Worm (Caenorhabditis elegans) whole organism, L3 larva: ENCODE measurements around the gene C30F2.4.
A peak's percentile ranks its signal among the peaks of the same experiment; 100 is the strongest.

Source experiments
- R02D3.7 ChIP-seq: fragments of 150-350 bp; optimal IDR thresholded peaks from 2 replicates; lab custom pipeline; 2014; ENCODE audit warnings: missing biosample characterization, missing genetic modification characterization
- ZK546.5 ChIP-seq: sonication (generic microtip); optimal IDR thresholded peaks from 2 replicates; lab custom pipeline; 2017; ENCODE audit warnings: missing biosample characterization, missing genetic modification characterization
- aly-2 ChIP-seq: fragments of 150-350 bp; optimal IDR thresholded peaks from 2 replicates; lab custom pipeline; 2014; ENCODE audit warnings: missing biosample characterization, missing genetic modification characterization
- ama-1 ChIP-seq: fragments of 150-350 bp; optimal IDR thresholded peaks from 2 replicates; lab custom pipeline; 2018
- ceh-16 ChIP-seq: sonication (generic microtip); optimal IDR thresholded peaks from 2 replicates; lab custom pipeline; 2017; ENCODE audit warnings: missing biosample characterization, missing genetic modification characterization
- ceh-82 ChIP-seq: fragments of 150-350 bp; optimal IDR thresholded peaks from 2 replicates; lab custom pipeline; 2014; ENCODE audit warnings: missing biosample characterization, missing genetic modification characterization
- ceh-9 ChIP-seq: sonication (generic microtip); optimal IDR thresholded peaks from 2 replicates; lab custom pipeline; 2018; ENCODE audit warnings: missing biosample characterization, missing genetic modification characterization
- daf-12 ChIP-seq: fragments of 150-350 bp; optimal IDR thresholded peaks from 2 replicates; lab custom pipeline; 2014; ENCODE audit warnings: missing biosample characterization, missing genetic modification reagents, missing genetic modification characterization
- egl-27 ChIP-seq: sonication (generic microtip); optimal IDR thresholded peaks from 4 replicates; lab custom pipeline; 2017; ENCODE audit warnings: missing biosample characterization, missing genetic modification reagents, missing genetic modification characterization
- egl-5 ChIP-seq: fragments of 150-350 bp; optimal IDR thresholded peaks from 2 replicates; lab custom pipeline; 2017; ENCODE audit warnings: missing biosample characterization, missing genetic modification reagents, missing genetic modification characterization, inconsistent platforms
- elt-1 ChIP-seq: fragments of 150-350 bp; optimal IDR thresholded peaks from 2 replicates; lab custom pipeline; 2014; ENCODE audit warnings: missing biosample characterization, missing genetic modification characterization
- elt-2 ChIP-seq: sonication (generic microtip); optimal IDR thresholded peaks from 2 replicates; lab custom pipeline; 2016; ENCODE audit warnings: missing genetic modification reagents, mild to moderate bottlenecking, missing genetic modification characterization, missing compliant biosample characterization
- elt-3 ChIP-seq, 3 experiments: fragments of 150-350 bp in 1 of 3; sonication (generic microtip) in 2 of 3; optimal IDR thresholded peaks; 2 replicates in 2 of 3; 4 replicates in 1 of 3; lab custom pipeline; 2014 to 2017; ENCODE audit warnings: missing biosample characterization in 3 of 3, missing genetic modification characterization in 3 of 3
- eor-1 ChIP-seq, 2 experiments: fragments of 150-350 bp; optimal IDR thresholded peaks; 2 replicates each; lab custom pipeline; 2014 to 2018; ENCODE audit warnings: missing biosample characterization in 2 of 2, missing genetic modification characterization in 2 of 2
- fkh-10 ChIP-seq: sonication (generic microtip); optimal IDR thresholded peaks from 2 replicates; lab custom pipeline; 2017; ENCODE audit warnings: missing biosample characterization, missing genetic modification reagents, missing genetic modification characterization
- fkh-2 ChIP-seq: fragments of 150-350 bp; optimal IDR thresholded peaks from 2 replicates; lab custom pipeline; 2014; ENCODE audit warnings: missing biosample characterization, missing genetic modification reagents, missing genetic modification characterization
- hmg-11 ChIP-seq: sonication (generic microtip); optimal IDR thresholded peaks from 2 replicates; lab custom pipeline; 2016; ENCODE audit warnings: missing genetic modification characterization, missing compliant biosample characterization
- jun-1 ChIP-seq: fragments of 150-350 bp; optimal IDR thresholded peaks from 2 replicates; lab custom pipeline; 2014; ENCODE audit warnings: missing biosample characterization, missing genetic modification reagents, missing genetic modification characterization
- lin-15B ChIP-seq: fragments of 150-350 bp; optimal IDR thresholded peaks from 2 replicates; lab custom pipeline; 2014; ENCODE audit warnings: missing biosample characterization, missing genetic modification characterization
- lin-39 ChIP-seq: fragments of 150-350 bp; optimal IDR thresholded peaks from 2 replicates; lab custom pipeline; 2018; ENCODE audit warnings: missing biosample characterization, missing genetic modification reagents, missing genetic modification characterization
- lsy-12 ChIP-seq: sonication (generic microtip); optimal IDR thresholded peaks from 2 replicates; lab custom pipeline; 2016; ENCODE audit warnings: mild to moderate bottlenecking, missing genetic modification characterization, missing compliant biosample characterization
- mml-1 ChIP-seq: fragments of 150-350 bp; sonication (generic microtip); optimal IDR thresholded peaks from 3 replicates; lab custom pipeline; 2014; ENCODE audit warnings: missing biosample characterization, missing genetic modification characterization
- nfya-1 ChIP-seq: sonication (generic microtip); optimal IDR thresholded peaks from 2 replicates; lab custom pipeline; 2017; ENCODE audit warnings: missing genetic modification characterization, mild to moderate bottlenecking, missing compliant biosample characterization, antibody characterized with exemption, moderate library complexity; ENCODE audit not compliant: insufficient read depth
- nhr-11 ChIP-seq: fragments of 150-350 bp; optimal IDR thresholded peaks from 2 replicates; lab custom pipeline; 2014; ENCODE audit warnings: missing biosample characterization, missing genetic modification characterization
- nhr-12 ChIP-seq: fragments of 150-350 bp; optimal IDR thresholded peaks from 2 replicates; lab custom pipeline; 2014; ENCODE audit warnings: missing biosample characterization, missing genetic modification characterization
- nhr-23 ChIP-seq: fragments of 150-350 bp; optimal IDR thresholded peaks from 2 replicates; lab custom pipeline; 2014; ENCODE audit warnings: missing biosample characterization, missing genetic modification reagents, missing genetic modification characterization
- nhr-237 ChIP-seq: fragments of 150-350 bp; optimal IDR thresholded peaks from 2 replicates; lab custom pipeline; 2014; ENCODE audit warnings: missing biosample characterization, missing genetic modification characterization
- nhr-25 ChIP-seq: sonication (generic microtip); optimal IDR thresholded peaks from 2 replicates; lab custom pipeline; 2017; ENCODE audit warnings: missing biosample characterization, missing genetic modification characterization
- nhr-28 ChIP-seq: fragments of 150-350 bp; optimal IDR thresholded peaks from 2 replicates; lab custom pipeline; 2014; ENCODE audit warnings: missing biosample characterization, missing genetic modification characterization
- nhr-67 ChIP-seq: fragments of 150-350 bp; optimal IDR thresholded peaks from 2 replicates; lab custom pipeline; 2014; ENCODE audit warnings: missing biosample characterization, missing genetic modification characterization
- nhr-76 ChIP-seq: fragments of 150-350 bp; sonication (generic microtip); optimal IDR thresholded peaks from 5 replicates; lab custom pipeline; 2014; ENCODE audit warnings: missing biosample characterization, missing genetic modification characterization
- nhr-77 ChIP-seq: fragments of 150-350 bp; optimal IDR thresholded peaks from 2 replicates; lab custom pipeline; 2014; ENCODE audit warnings: missing biosample characterization, missing genetic modification characterization
- pha-4 ChIP-seq: fragments of 150-350 bp; optimal IDR thresholded peaks from 2 replicates; lab custom pipeline; 2014; ENCODE audit warnings: missing biosample characterization, missing genetic modification reagents, missing genetic modification characterization
- pqm-1 ChIP-seq: fragments of 150-350 bp; optimal IDR thresholded peaks from 2 replicates; lab custom pipeline; 2017; ENCODE audit warnings: missing biosample characterization, missing genetic modification characterization, inconsistent platforms
- sea-2 ChIP-seq: fragments of 150-350 bp; sonication (generic microtip); optimal IDR thresholded peaks from 4 replicates; lab custom pipeline; 2014; ENCODE audit warnings: missing biosample characterization, missing genetic modification reagents, missing genetic modification characterization
- skn-1 ChIP-seq: fragments of 150-350 bp; optimal IDR thresholded peaks from 2 replicates; lab custom pipeline; 2014; ENCODE audit warnings: missing biosample characterization, missing genetic modification characterization
- tbx-2 ChIP-seq: sonication (generic microtip); optimal IDR thresholded peaks from 2 replicates; lab custom pipeline; 2016; ENCODE audit warnings: mild to moderate bottlenecking, missing genetic modification characterization, missing compliant biosample characterization
- ztf-11 ChIP-seq: fragments of 150-350 bp; optimal IDR thresholded peaks from 2 replicates; lab custom pipeline; 2014; ENCODE audit warnings: missing biosample characterization, missing genetic modification characterization
- ztf-4 ChIP-seq: fragments of 150-350 bp; optimal IDR thresholded peaks from 2 replicates; lab custom pipeline; 2014; ENCODE audit warnings: missing biosample characterization, missing genetic modification characterization

The C30F2.4 gene

DNA sequence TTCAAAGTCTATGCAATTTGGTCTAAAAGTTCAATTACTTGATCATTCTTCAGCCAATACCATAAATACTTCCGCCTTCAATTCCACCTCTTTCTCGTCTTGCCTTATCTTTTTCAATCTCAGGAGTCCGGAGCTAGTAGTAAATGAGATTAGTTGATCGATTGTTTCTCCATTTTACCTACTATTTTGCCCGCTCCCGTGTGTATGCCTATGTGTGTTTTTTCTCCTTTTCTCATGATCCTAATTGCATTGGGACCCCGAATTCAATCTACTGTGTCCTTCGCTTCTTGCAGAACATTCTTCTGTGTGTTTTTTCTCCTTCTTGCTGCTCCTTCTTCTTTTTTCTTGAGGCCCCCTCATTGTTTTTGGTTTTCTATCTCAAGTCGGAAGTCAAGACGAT, 39.9 kb upstream of the C30F2.4 start:
- TF ChIP-seq nhr-67 (tag; lab: Kevin White, UChicago) (no peak), nhr-12 (no peak), nhr-76 (no peak), elt-3 (tag; optimal IDR thresholded peaks at IDR 0.05; lab: Kevin White, UChicago) (no peak), lsy-12 (no peak), nhr-77 (tag; lab: Kevin White, UChicago) (no peak), jun-1 (tag; lab: Kevin White, UChicago) (no peak), ZK546.5 (tag; lab: Kevin White, UChicago) (no peak), egl-27 (tag; lab: Kevin White, UChicago) (no peak), fkh-10 (GFP tag; lab: Kevin White, UChicago) (peak; percentile 62), lin-39 (tag; lab: Kevin White, UChicago) (peak; percentile 1)

DNA sequence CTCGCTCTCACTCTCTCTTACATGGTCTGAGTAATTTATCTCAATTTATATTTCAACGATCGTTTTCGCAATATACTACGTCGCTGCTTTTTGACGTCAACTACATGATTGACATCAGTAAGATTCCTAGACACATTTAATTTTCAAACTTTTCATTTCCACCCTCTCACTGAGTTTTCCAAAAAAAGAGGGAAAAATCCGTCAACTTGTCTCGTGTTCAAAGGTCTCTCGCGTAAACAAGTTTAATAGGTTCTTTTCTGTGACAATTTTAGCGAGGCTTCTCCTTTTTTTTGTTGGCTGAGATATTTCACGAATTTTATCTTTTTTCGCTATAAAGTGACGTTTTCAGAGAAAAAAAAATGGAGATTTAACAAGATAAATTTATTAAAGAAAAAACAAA, 37.6 kb upstream of the C30F2.4 start:
- no peak for TF ChIP-seq skn-1 (tag; lab: Kevin White, UChicago)
- peak; percentile 10 for TF ChIP-seq fkh-10 (GFP tag; lab: Kevin White, UChicago)
- TF ChIP-seq, all 47 proteins: peak for 1

DNA sequence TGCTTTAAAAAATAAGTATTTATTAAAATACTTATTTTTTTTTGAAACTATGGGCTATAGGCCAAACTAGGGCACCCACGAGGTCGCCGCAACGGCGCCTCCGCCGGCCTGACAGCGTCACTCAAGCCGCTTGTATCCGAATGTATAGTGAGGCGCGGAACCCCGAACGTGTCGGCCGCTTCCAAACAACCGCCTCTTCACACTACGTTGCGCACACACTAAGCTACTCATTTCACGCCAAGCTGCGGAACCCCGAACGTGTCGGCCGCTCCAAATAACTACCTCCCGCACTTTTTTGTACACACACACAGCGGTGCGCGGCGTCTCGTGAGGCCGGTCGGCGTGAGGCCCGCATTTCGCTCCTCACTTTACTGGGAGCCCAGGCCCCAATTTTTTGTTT, 36.6 kb upstream of the C30F2.4 start:
- TF ChIP-seq egl-27 (tag; lab: Kevin White, UChicago) (no peak), nhr-12 (no peak), nfya-1 (tag; lab: Kevin White, UChicago) (no peak), fkh-10 (GFP tag; lab: Kevin White, UChicago) (no peak), aly-2 (tag; lab: Kevin White, UChicago) (no peak), skn-1 (tag; lab: Kevin White, UChicago) (no peak)

DNA sequence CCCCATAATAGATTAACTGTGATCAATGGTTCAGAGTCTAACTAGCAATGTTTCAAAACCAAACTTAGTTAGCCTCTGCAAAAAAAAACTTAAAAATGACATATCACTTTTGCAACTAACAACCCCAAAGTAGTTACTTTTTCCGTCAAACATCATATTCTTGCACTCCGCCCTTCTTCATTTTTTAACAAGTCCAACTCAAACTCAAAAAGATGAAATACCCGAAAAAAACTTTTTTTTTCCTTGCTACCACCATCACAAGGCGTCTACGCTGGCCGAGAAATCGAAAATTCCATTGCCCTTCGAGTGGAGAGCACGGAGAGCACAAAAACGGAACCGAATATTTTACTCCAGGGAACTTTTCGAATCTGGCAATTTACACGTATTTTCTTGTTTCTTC, 29.5 kb upstream of the C30F2.4 start:
- TF ChIP-seq nhr-76 (no peak), nfya-1 (tag; lab: Kevin White, UChicago) (no peak), aly-2 (tag; lab: Kevin White, UChicago) (no peak), elt-2 (tag; lab: Kevin White, UChicago) (no peak), R02D3.7 (tag; lab: Kevin White, UChicago) (no peak), hmg-11 (tag; lab: Kevin White, UChicago) (no peak), ztf-11 (no peak), tbx-2 (tag; lab: Kevin White, UChicago) (no peak), eor-1 (tag; optimal IDR thresholded peaks at IDR 0.05; lab: Kevin White, UChicago) (no peak), ceh-82 (tag; lab: Kevin White, UChicago) (no peak), jun-1 (tag; lab: Kevin White, UChicago) (no peak), egl-27 (tag; lab: Kevin White, UChicago) (no peak), pha-4 (tag; lab: Kevin White, UChicago) (no peak), elt-1 (tag; lab: Kevin White, UChicago) (no peak), ZK546.5 (tag; lab: Kevin White, UChicago) (no peak), mml-1 (tag; lab: Kevin White, UChicago) (no peak), fkh-2 (tag; lab: Kevin White, UChicago) (no peak), ceh-16 (tag; lab: Kevin White, UChicago) (no peak), nhr-237 (tag; lab: Kevin White, UChicago) (no peak), sea-2 (GFP tag; lab: Kevin White, UChicago) (no peak)
- TF ChIP-seq, all 47 proteins: peak for 0

DNA sequence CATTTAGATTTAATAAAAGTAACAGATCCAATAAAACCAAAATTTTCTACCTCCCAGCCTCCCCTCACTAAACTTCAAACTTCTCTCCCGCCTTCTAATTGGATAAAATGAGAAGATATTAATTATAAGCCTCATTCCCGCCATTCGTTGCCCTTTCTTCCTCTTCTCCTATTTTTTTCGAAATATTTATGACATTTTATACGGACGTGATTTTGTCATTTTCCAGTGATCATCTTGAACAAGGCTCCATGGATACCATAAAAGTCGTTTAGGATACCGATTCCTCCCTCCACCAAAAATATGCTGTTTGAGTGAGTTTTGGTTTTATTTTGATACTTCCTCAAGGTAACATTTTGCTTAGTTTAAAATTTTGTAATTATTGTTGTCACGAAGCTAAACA, 27.0 kb upstream of the C30F2.4 start, which contains the start of gene ZK1073.2:
TSS of gene ZK1073.2 (plus strand) at position 301 of the 400 bp plus-strand sequence.
- no peak for TF ChIP-seq nhr-77 (tag; lab: Kevin White, UChicago)
- no peak for TF ChIP-seq egl-5 (tag; lab: Kevin White, UChicago)
- no peak for TF ChIP-seq daf-12 (tag; lab: Kevin White, UChicago)
- no peak for TF ChIP-seq lin-39 (tag; lab: Kevin White, UChicago)
- TF ChIP-seq lin-15B (tag; lab: Kevin White, UChicago): no peak
- TF ChIP-seq nhr-76: no peak

DNA sequence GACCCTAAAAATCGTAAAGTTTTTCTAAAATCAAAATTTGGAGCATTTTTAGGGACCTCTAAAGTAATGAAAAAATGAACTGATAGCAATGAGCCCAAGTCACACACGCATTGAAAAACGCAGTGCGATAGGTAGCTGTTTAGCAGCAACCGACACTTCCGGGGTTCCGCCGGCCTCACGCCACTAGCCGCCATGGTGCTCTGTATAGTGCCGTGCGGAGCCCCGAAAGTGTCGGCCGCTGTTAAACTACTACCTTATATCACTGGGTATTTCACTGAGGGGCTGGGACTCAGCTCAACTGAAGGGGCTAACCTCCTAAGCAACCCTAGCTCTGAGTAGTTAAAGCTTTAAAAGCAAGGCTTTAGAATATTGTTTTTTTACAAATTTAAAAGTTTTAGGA, 22.9 kb upstream of the C30F2.4 start:
- TF ChIP-seq ceh-9 (tag; lab: Kevin White, UChicago) (no peak), pqm-1 (tag; lab: Kevin White, UChicago) (no peak), nhr-23 (tag; lab: Kevin White, UChicago) (no peak), R02D3.7 (tag; lab: Kevin White, UChicago) (no peak), skn-1 (tag; lab: Kevin White, UChicago) (no peak), ztf-4 (tag; lab: Kevin White, UChicago) (no peak), elt-3 (tag; optimal IDR thresholded peaks at IDR 0.05; lab: Kevin White, UChicago) (no peak), nfya-1 (tag; lab: Kevin White, UChicago) (no peak), ama-1 (lab: Kevin White, UChicago) (no peak), nhr-28 (tag; lab: Kevin White, UChicago) (no peak), nhr-67 (tag; lab: Kevin White, UChicago) (no peak), ceh-82 (tag; lab: Kevin White, UChicago) (no peak), nhr-11 (tag; lab: Kevin White, UChicago) (no peak), nhr-25 (tag; lab: Kevin White, UChicago) (no peak)
